Fruit fly (Drosophila melanogaster) whole organism, embryonic: ENCODE results near the gene scaf6.

ENCODE experiments used
- Adf1 ChIP-seq: fragments of 200-800 bp; sonication (Bioruptor generic); IDR thresholded peaks from 2 replicates; pipeline ENCODE4 v1.3.6; 2022; ENCODE audit warnings: missing biosample characterization, missing genetic modification characterization
- Atf3 ChIP-seq: fragments of 200-800 bp; sonication (Bioruptor generic); optimal IDR thresholded peaks from 3 replicates; lab custom pipeline; 2016; ENCODE audit warnings: missing biosample characterization, missing genetic modification characterization
- B-H2 ChIP-seq: fragments of 200-800 bp; sonication (Bioruptor generic); optimal IDR thresholded peaks from 2 replicates; lab custom pipeline; 2018; ENCODE audit warnings: missing biosample characterization, mild to moderate bottlenecking, missing genetic modification characterization
- CG10274 ChIP-seq: fragments of 200-800 bp; sonication (Bioruptor generic); optimal IDR thresholded peaks from 3 replicates; lab custom pipeline; 2017; ENCODE audit warnings: missing biosample characterization, mild to moderate bottlenecking, missing genetic modification characterization
- CG10543 ChIP-seq: fragments of 200-800 bp; sonication (Bioruptor generic); optimal IDR thresholded peaks from 3 replicates; lab custom pipeline; 2017; ENCODE audit warnings: missing biosample characterization, mild to moderate bottlenecking, missing genetic modification characterization, moderate library complexity
- CG12104 ChIP-seq: fragments of 200-800 bp; sonication (Bioruptor generic); optimal IDR thresholded peaks from 3 replicates; lab custom pipeline; 2016; ENCODE audit warnings: missing biosample characterization, missing genetic modification characterization
- CG13894 ChIP-seq: fragments of 200-800 bp; sonication (Bioruptor generic); optimal IDR thresholded peaks from 3 replicates; lab custom pipeline; 2018; ENCODE audit warnings: missing biosample characterization, mild to moderate bottlenecking, missing genetic modification characterization, moderate library complexity
- CG14441 ChIP-seq: fragments of 200-800 bp; sonication (Bioruptor generic); IDR thresholded peaks from 2 replicates; pipeline ENCODE4 v1.3.6; 2022; ENCODE audit warnings: missing biosample characterization, missing genetic modification characterization
- CG17359 ChIP-seq: fragments of 200-800 bp; sonication (Bioruptor generic); optimal IDR thresholded peaks from 3 replicates; lab custom pipeline; 2018; ENCODE audit warnings: missing biosample characterization, mild to moderate bottlenecking, missing genetic modification characterization, moderate library complexity
- CG2116 ChIP-seq: fragments of 200-800 bp; sonication (Bioruptor generic); optimal IDR thresholded peaks from 3 replicates; lab custom pipeline; 2018; ENCODE audit warnings: missing biosample characterization, mild to moderate bottlenecking, missing genetic modification characterization
- CG2678 ChIP-seq: fragments of 200-800 bp; sonication (Bioruptor generic); optimal IDR thresholded peaks from 3 replicates; lab custom pipeline; 2019; ENCODE audit warnings: missing biosample characterization, mild to moderate bottlenecking, missing genetic modification characterization, moderate library complexity
- CG32532 ChIP-seq: fragments of 200-800 bp; sonication (Bioruptor generic); IDR thresholded peaks from 2 replicates; pipeline ENCODE4 v1.3.6; 2022; ENCODE audit warnings: missing biosample characterization, missing genetic modification characterization
- CG3281 ChIP-seq: fragments of 200-800 bp; sonication (Bioruptor generic); optimal IDR thresholded peaks from 3 replicates; lab custom pipeline; 2017; ENCODE audit warnings: missing biosample characterization, mild to moderate bottlenecking, missing genetic modification characterization
- CG34376 ChIP-seq: fragments of 200-800 bp; sonication (Bioruptor generic); optimal IDR thresholded peaks from 2 replicates; lab custom pipeline; 2018; ENCODE audit warnings: missing biosample characterization, mild to moderate bottlenecking, missing genetic modification characterization
- CG4328 ChIP-seq: fragments of 200-800 bp; sonication (Bioruptor generic); optimal IDR thresholded peaks from 3 replicates; lab custom pipeline; 2017; ENCODE audit warnings: missing biosample characterization, missing genetic modification reagents, missing genetic modification characterization
- CG6689 ChIP-seq: fragments of 200-800 bp; sonication (Bioruptor generic); IDR thresholded peaks from 2 replicates; pipeline ENCODE4 v1.3.6; 2022; ENCODE audit warnings: missing biosample characterization, missing genetic modification characterization
- CG6813 ChIP-seq: fragments of 200-800 bp; sonication (Bioruptor generic); optimal IDR thresholded peaks from 2 replicates; lab custom pipeline; 2017; ENCODE audit warnings: missing biosample characterization, missing genetic modification characterization, mild to moderate bottlenecking, moderate library complexity, missing genetic modification reagents
- CG8359 ChIP-seq: fragments of 200-800 bp; sonication (Bioruptor generic); optimal IDR thresholded peaks from 2 replicates; lab custom pipeline; 2017; ENCODE audit warnings: missing biosample characterization, mild to moderate bottlenecking, missing genetic modification characterization, borderline replicate concordance
- GATAe ChIP-seq: fragments of 200-800 bp; sonication (Bioruptor generic); conservative IDR thresholded peaks from 2 replicates; pipeline ENCODE4 v1.3.6; 2022; ENCODE audit warnings: missing biosample characterization, missing genetic modification characterization
- Hey ChIP-seq: fragments of 200-800 bp; sonication (Bioruptor generic); optimal IDR thresholded peaks from 3 replicates; lab custom pipeline; 2018; ENCODE audit warnings: missing biosample characterization, mild to moderate bottlenecking, missing genetic modification characterization
- Hr78 ChIP-seq, 2 experiments: fragments of 200-800 bp in 1 of 2; fragments of >200 bp in 1 of 2; sonication (Bioruptor generic) in 1 of 2; optimal IDR thresholded peaks; 2 replicates each; lab custom pipeline; 2017 to 2019; ENCODE audit warnings: missing biosample characterization in 2 of 2, missing genetic modification characterization in 2 of 2, mild to moderate bottlenecking in 1 of 2, moderate library complexity in 1 of 2
- Med ChIP-seq: fragments of 200-800 bp; sonication (Bioruptor generic); peaks from one replicate; lab custom pipeline; 2016; ENCODE audit warnings: missing biosample characterization, missing genetic modification characterization, mild to moderate bottlenecking, inconsistent platforms, moderate library complexity
- Nf-YC ChIP-seq: fragments of 200-800 bp; optimal IDR thresholded peaks from 3 replicates; lab custom pipeline; 2019; ENCODE audit warnings: missing biosample characterization, mild to moderate bottlenecking, missing genetic modification characterization, moderate library complexity
- PHDP ChIP-seq: fragments of 200-800 bp; sonication (Bioruptor generic); optimal IDR thresholded peaks from 3 replicates; lab custom pipeline; 2018; ENCODE audit warnings: missing biosample characterization, mild to moderate bottlenecking, missing genetic modification characterization, moderate library complexity
- Pdp1 ChIP-seq, 2 experiments: fragments of 200-800 bp; sonication (Bioruptor generic); optimal IDR thresholded peaks; 3 replicates each; lab custom pipeline; 2016; ENCODE audit warnings: missing biosample characterization in 2 of 2, missing genetic modification characterization in 2 of 2, mild to moderate bottlenecking in 1 of 2, moderate library complexity in 1 of 2
- Spps ChIP-seq: fragments of 200-800 bp; sonication (Bioruptor generic); optimal IDR thresholded peaks from 2 replicates; lab custom pipeline; 2018; ENCODE audit warnings: missing biosample characterization, mild to moderate bottlenecking, missing genetic modification characterization
- abd-A ChIP-seq: fragments of 200-800 bp; sonication (Bioruptor generic); optimal IDR thresholded peaks from 3 replicates; lab custom pipeline; 2019; ENCODE audit warnings: missing biosample characterization, mild to moderate bottlenecking, missing genetic modification characterization, moderate library complexity
- bsh ChIP-seq, 2 experiments: fragments of 200-800 bp; sonication (Bioruptor generic); optimal IDR thresholded peaks; 2 replicates each; lab custom pipeline; 2017 to 2018; ENCODE audit warnings: mild to moderate bottlenecking in 2 of 2, missing biosample characterization in 2 of 2, missing genetic modification characterization in 2 of 2, moderate library complexity in 1 of 2
- ci ChIP-seq: fragments of 200-800 bp; sonication (Bioruptor generic); IDR thresholded peaks from 3 replicates; pipeline ENCODE4 v1.3.6; 2022; ENCODE audit warnings: missing biosample characterization, missing genetic modification characterization
- corto ChIP-seq: fragments of 200-800 bp; sonication (Bioruptor generic); optimal IDR thresholded peaks from 2 replicates; lab custom pipeline; 2016; ENCODE audit warnings: missing biosample characterization, mild to moderate bottlenecking, missing genetic modification characterization, moderate library complexity
- crol ChIP-seq: fragments of 200-800 bp; sonication (Bioruptor generic); IDR thresholded peaks from 2 replicates; pipeline ENCODE4 v1.3.6; 2022; ENCODE audit warnings: missing biosample characterization, missing genetic modification characterization
- cwo ChIP-seq: fragments of 200-800 bp; sonication (Bioruptor generic); optimal IDR thresholded peaks from 3 replicates; lab custom pipeline; 2017; ENCODE audit warnings: missing biosample characterization, missing genetic modification characterization, mild to moderate bottlenecking, moderate library complexity, missing genetic modification reagents
- exex ChIP-seq: fragments of 200-800 bp; sonication (Bioruptor generic); optimal IDR thresholded peaks from 4 replicates; lab custom pipeline; 2018; ENCODE audit warnings: missing biosample characterization, mild to moderate bottlenecking, missing genetic modification characterization, moderate library complexity
- ftz-f1 ChIP-seq: fragments of 200-800 bp; sonication (Bioruptor generic); optimal IDR thresholded peaks from 2 replicates; lab custom pipeline; 2016; ENCODE audit warnings: missing biosample characterization, missing genetic modification characterization
- gem ChIP-seq: fragments of 200-800 bp; sonication (Bioruptor generic); optimal IDR thresholded peaks from 2 replicates; lab custom pipeline; 2019; ENCODE audit warnings: missing biosample characterization, mild to moderate bottlenecking, missing genetic modification characterization, moderate library complexity
- grau ChIP-seq: fragments of 200-800 bp; optimal IDR thresholded peaks from 3 replicates; lab custom pipeline; 2019; ENCODE audit warnings: missing biosample characterization, mild to moderate bottlenecking, missing genetic modification characterization, moderate library complexity
- gro ChIP-seq: fragments of 200-800 bp; sonication (Bioruptor generic); optimal IDR thresholded peaks from 2 replicates; lab custom pipeline; 2016; ENCODE audit warnings: missing biosample characterization, missing genetic modification characterization
- gt ChIP-seq: fragments of 200-800 bp; sonication (Bioruptor generic); IDR thresholded peaks from 2 replicates; pipeline ENCODE4 v1.3.6; 2022; ENCODE audit warnings: missing biosample characterization, missing genetic modification characterization
- hb ChIP-seq: fragments of 200-800 bp; sonication (Bioruptor generic); IDR thresholded peaks from 3 replicates; pipeline ENCODE4 v1.3.6; 2022; ENCODE audit warnings: missing biosample characterization, missing genetic modification characterization; ENCODE audit not compliant: partially characterized antibody
- mirr ChIP-seq: fragments of 200-800 bp; sonication (Bioruptor generic); optimal IDR thresholded peaks from 3 replicates; lab custom pipeline; 2018; ENCODE audit warnings: missing biosample characterization, mild to moderate bottlenecking, missing genetic modification characterization
- pan ChIP-seq, 4 experiments: fragments of >200 bp in 3 of 4; fragments of 200-800 bp in 1 of 4; sonication (Bioruptor generic) in 1 of 4; optimal IDR thresholded peaks in 3 of 4; IDR thresholded peaks in 1 of 4; 2 replicates each; pipeline versions ENCODE4 v1.3.6 to Lab custom; 2017 to 2022; ENCODE audit warnings: missing biosample characterization in 2 of 4, missing genetic modification characterization in 2 of 4, mixed read lengths in 1 of 4
- rib ChIP-seq: fragments of 200-800 bp; sonication (Bioruptor generic); IDR thresholded peaks from 2 replicates; pipeline ENCODE4 v1.3.6; 2022; ENCODE audit warnings: missing biosample characterization, missing genetic modification characterization
- sens ChIP-seq: fragments of 200-800 bp; sonication (Bioruptor generic); peaks from one replicate; lab custom pipeline; 2016; ENCODE audit warnings: missing biosample characterization, missing genetic modification characterization
- sisA ChIP-seq: fragments of 200-800 bp; sonication (Bioruptor generic); IDR thresholded peaks from 2 replicates; pipeline ENCODE4 v1.3.6; 2022; ENCODE audit warnings: missing biosample characterization, missing genetic modification characterization
- sqz ChIP-seq: fragments of 200-800 bp; sonication (Bioruptor generic); optimal IDR thresholded peaks from 3 replicates; lab custom pipeline; 2018; ENCODE audit warnings: missing biosample characterization, mild to moderate bottlenecking, missing genetic modification characterization
- sug ChIP-seq: fragments of 200-800 bp; optimal IDR thresholded peaks from 2 replicates; lab custom pipeline; 2019; ENCODE audit warnings: missing biosample characterization, mild to moderate bottlenecking, missing genetic modification characterization, moderate library complexity
- vfl ChIP-seq: fragments of 200-800 bp; sonication (Bioruptor generic); optimal IDR thresholded peaks from 2 replicates; lab custom pipeline; 2016; ENCODE audit warnings: missing biosample characterization, missing genetic modification characterization

Gene scaf6

DNA sequence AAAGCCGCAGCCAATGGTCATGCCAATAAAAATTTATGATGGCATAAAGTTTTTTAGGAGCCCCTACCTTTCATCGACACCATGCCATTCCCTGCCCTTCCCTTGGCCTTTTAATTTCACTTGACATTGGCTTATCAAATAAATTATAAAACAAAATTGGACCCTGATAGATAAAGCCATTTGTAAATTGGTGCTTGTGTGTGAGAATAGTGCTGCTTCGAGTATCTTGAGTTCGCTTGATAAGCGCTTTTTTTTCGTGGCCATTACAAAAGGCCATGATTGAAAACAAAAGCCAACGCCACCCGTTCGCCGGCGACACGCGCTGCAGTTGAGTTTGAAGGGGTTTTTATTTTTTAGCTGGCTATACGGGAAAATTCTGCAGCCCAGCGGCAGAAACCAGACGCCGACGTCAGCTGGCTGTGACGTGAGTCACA is 7.6 kb upstream of the scaf6 start:
- peak; percentile 85 for TF ChIP-seq sug (tag; lab: Kevin White, UChicago)
- TF ChIP-seq CG6813 = peak; percentile 38
- TF ChIP-seq Adf1 = 0 out of 2 replicates have a peak, but pooled peaks have one; percentile 9
- peak; percentile 73 for TF ChIP-seq Med (GFP tag; lab: Kevin White, UChicago)
- TF ChIP-seq CG10274 = peak; percentile 85
- peak in 1 of 2 experiments; percentile 36 for TF ChIP-seq Pdp1 (GFP tag; optimal IDR thresholded peaks at IDR 0.05; lab: Kevin White, UChicago)
- TF ChIP-seq Hey (tag; lab: Kevin White, UChicago) = peak; percentile 62
- TF ChIP-seq CG6689 (GFP tag; lab: Robert Waterston, UW) = no peak
- no peak for TF ChIP-seq CG12104
- TF ChIP-seq CG13894 (tag; lab: Kevin White, UChicago) = peak; percentile 28
- no peak for TF ChIP-seq pan (optimal IDR thresholded peaks at IDR 0.05; lab: Kevin White, UChicago)
- TF ChIP-seq pan (GFP tag; optimal IDR thresholded peaks at IDR 0.05 in 1 of 2, IDR thresholded peaks at IDR 0.05 in 1 of 2) = peak in 1 of 2 experiments; percentile 27
- TF ChIP-seq Nf-YC (tag; lab: Kevin White, UChicago) = peak; percentile 35
- TF ChIP-seq CG10543 (GFP tag; lab: Kevin White, UChicago) = peak; percentile 10
- peak; percentile 94 for TF ChIP-seq exex (tag; lab: Kevin White, UChicago)
- TF ChIP-seq CG34376 (GFP tag; lab: Kevin White, UChicago) = peak; percentile 81
- peak; percentile 36 for TF ChIP-seq corto
- TF ChIP-seq cwo (GFP tag; lab: Kevin White, UChicago) = peak; percentile 41
- TF ChIP-seq CG14441 (GFP tag; lab: Robert Waterston, UW) = 0 out of 2 replicates have a peak, but pooled peaks have one; percentile 14
- TF ChIP-seq CG2116 (GFP tag; lab: Kevin White, UChicago) = no peak
- peak in 1 of 2 experiments; percentile 61 for TF ChIP-seq Hr78 (GFP tag; optimal IDR thresholded peaks at IDR 0.05; lab: Kevin White, UChicago)
- TF ChIP-seq sisA (GFP tag; lab: Robert Waterston, UW) = no peak
- no peak for TF ChIP-seq Atf3
- TF ChIP-seq bsh (GFP tag; optimal IDR thresholded peaks at IDR 0.05; lab: Kevin White, UChicago) = no peak
- no peak for TF ChIP-seq abd-A (tag; lab: Kevin White, UChicago)
- no peak for TF ChIP-seq gt (GFP tag; lab: Robert Waterston, UW)
- peak; percentile 30; the same call in 1 of the 3 replicates for TF ChIP-seq ci (GFP tag; lab: Robert Waterston, UW)
- TF ChIP-seq gro (GFP tag; lab: Kevin White, UChicago) = peak; percentile 36
- TF ChIP-seq hb = 0 out of 3 replicates have a peak, but pooled peaks have one; percentile 32
- TF ChIP-seq CG17359 (tag; lab: Kevin White, UChicago) = no peak
- peak; percentile 28 for TF ChIP-seq sqz (GFP tag; lab: Kevin White, UChicago)
- peak; percentile 8 for TF ChIP-seq PHDP
- TF ChIP-seq B-H2 (GFP tag; lab: Kevin White, UChicago) = peak; percentile 65
- no peak for TF ChIP-seq ftz-f1 (GFP tag; lab: Kevin White, UChicago)
- peak; percentile 13 for TF ChIP-seq gem (tag; lab: Kevin White, UChicago)
- peak; percentile 14 for TF ChIP-seq grau (tag; lab: Kevin White, UChicago)
- TF ChIP-seq CG8359 = no peak
- peak; percentile 3 for TF ChIP-seq CG4328
- TF ChIP-seq CG2678 (tag; lab: Kevin White, UChicago) = peak; percentile 51
- TF ChIP-seq rib (GFP tag; lab: Robert Waterston, UW) = peak; percentile 9; the same call in 1 of the 2 replicates
- TF ChIP-seq CG32532 = peak; percentile 56
- TF ChIP-seq CG3281 (GFP tag; lab: Kevin White, UChicago) = peak; percentile 47
- TF ChIP-seq vfl = no peak
- peak; percentile 28 for TF ChIP-seq sens (GFP tag; lab: Kevin White, UChicago)
- peak; percentile 68 for TF ChIP-seq mirr
- no peak for TF ChIP-seq Spps (tag; lab: Kevin White, UChicago)
- peak; percentile 43; the same call in 1 of the 2 replicates for TF ChIP-seq crol (GFP tag; lab: Robert Waterston, UW)
- TF ChIP-seq GATAe (GFP tag; lab: Robert Waterston, UW) = 0 out of 2 replicates have a peak, but pooled peaks have one; percentile 45
